Fruit fly (Drosophila melanogaster) whole organism, embryonic: ENCODE data around the gene CG7943.

Experiments
- CG1832 ChIP-seq: fragments of 200-800 bp; sonication (Bioruptor generic); optimal IDR thresholded peaks from 2 replicates; lab custom pipeline; 2017; ENCODE audit warnings: missing biosample characterization, mild to moderate bottlenecking, missing genetic modification characterization, inconsistent platforms
- CG6654 ChIP-seq: fragments of 200-800 bp; sonication (Bioruptor generic); optimal IDR thresholded peaks from 2 replicates; lab custom pipeline; 2017; ENCODE audit warnings: missing biosample characterization, mild to moderate bottlenecking, missing genetic modification characterization
- CG6765 ChIP-seq: fragments of 200-800 bp; sonication (Bioruptor generic); optimal IDR thresholded peaks from 3 replicates; lab custom pipeline; 2017; ENCODE audit warnings: missing biosample characterization, mild to moderate bottlenecking, missing genetic modification characterization
- CG8478 ChIP-seq: fragments of >200 bp; optimal IDR thresholded peaks from 2 replicates; lab custom pipeline; 2018
- lola ChIP-seq, 3 experiments: fragments of >200 bp in 2 of 3; fragments of 200-800 bp in 1 of 3; sonication (Bioruptor generic) in 1 of 3; optimal IDR thresholded peaks; 2 replicates each; lab custom pipeline; 2017 to 2019; ENCODE audit warnings: missing biosample characterization in 3 of 3, missing genetic modification characterization in 3 of 3, mild to moderate bottlenecking in 1 of 3, moderate library complexity in 1 of 3
- pb ChIP-seq: fragments of 200-800 bp; sonication (Bioruptor generic); optimal IDR thresholded peaks from 3 replicates; lab custom pipeline; 2016; ENCODE audit warnings: missing biosample characterization, missing genetic modification characterization
- psq ChIP-seq: fragments of 200-800 bp; sonication (Bioruptor generic); optimal IDR thresholded peaks from 2 replicates; lab custom pipeline; 2017; ENCODE audit warnings: missing biosample characterization, missing genetic modification characterization

dm6 chr3R:30038628-30039027, 7.6 kb upstream of the CG7943 start, which contains the start of gene janB:
- TF ChIP-seq pb (GFP tag; lab: Kevin White, UChicago), result no peak
- no peak for TF ChIP-seq CG8478 (lab: Kevin White, UChicago)
- no peak for TF ChIP-seq lola (GFP tag; optimal IDR thresholded peaks at IDR 0.05; lab: Kevin White, UChicago)
- TF ChIP-seq psq (GFP tag; lab: Kevin White, UChicago), result no peak
- TF ChIP-seq CG6654 (GFP tag; lab: Kevin White, UChicago), result no peak
- TF ChIP-seq CG1832 (GFP tag; lab: Kevin White, UChicago), result no peak
- TF ChIP-seq CG6765 (GFP tag; lab: Kevin White, UChicago), result no peak
